Worm (Caenorhabditis elegans): ENCODE measurements around the gene gbf-1.

Gene gbf-1

ce11 chrIII:11816523-11817003 lies 43.1 kb upstream of the gbf-1 start, which contains the start of gene C18D11.1:
C18D11.1 (plus strand) TSS chrIII:11816573.
- TF ChIP-seq hlh-13 (GFP tag; optimal IDR thresholded peaks at IDR 0.05), result no peak
- TF ChIP-seq fkh-6 (tag; optimal IDR thresholded peaks at IDR 0.05), result no peak
- TF ChIP-seq pros-1 (tag; optimal IDR thresholded peaks at IDR 0.05), result no peak
- TF ChIP-seq hlh-30 (tag; optimal IDR thresholded peaks at IDR 0.05; ENCODE audit: insufficient read depth), result no peak
- TF ChIP-seq ref-2 (tag; optimal IDR thresholded peaks at IDR 0.05), result no peak
- TF ChIP-seq pha-2 (tag; optimal IDR thresholded peaks at IDR 0.05), result no peak
- TF ChIP-seq unc-86 (tag; optimal IDR thresholded peaks at IDR 0.05), result no peak
- TF ChIP-seq pat-9 (tag; optimal IDR thresholded peaks at IDR 0.05), result no peak
- no peak for TF ChIP-seq hlh-15 (tag; optimal IDR thresholded peaks at IDR 0.05)
- TF ChIP-seq ceh-14 (tag; optimal IDR thresholded peaks at IDR 0.05), result no peak
- no peak for TF ChIP-seq K02D7.2 (tag; optimal IDR thresholded peaks at IDR 0.05)
- TF ChIP-seq gmeb-2 (tag; optimal IDR thresholded peaks at IDR 0.05), result no peak
- no peak for TF ChIP-seq rnt-1 (tag; optimal IDR thresholded peaks at IDR 0.05)
- no peak for TF ChIP-seq elt-2 (tag; optimal IDR thresholded peaks at IDR 0.05)
- no peak for TF ChIP-seq elt-4 (tag; optimal IDR thresholded peaks at IDR 0.05)
- TF ChIP-seq nhr-232 (tag; optimal IDR thresholded peaks at IDR 0.05), result no peak
- no peak for TF ChIP-seq ceh-30 (tag; optimal IDR thresholded peaks at IDR 0.05)
- no peak for TF ChIP-seq Y22D7AL.16 (tag; optimal IDR thresholded peaks at IDR 0.05)

ce11 chrIII:11814653-11815052 lies 41.2 kb upstream of the gbf-1 start:
- TF ChIP-seq ceh-6 (GFP tag; optimal IDR thresholded peaks at IDR 0.05), result no peak
- no peak for TF ChIP-seq zip-5 (tag; optimal IDR thresholded peaks at IDR 0.05)
- TF ChIP-seq K02D7.2 (tag; optimal IDR thresholded peaks at IDR 0.05), result peak; percentile 12

ce11 chrIII:11811839-11812238 lies 38.4 kb upstream of the gbf-1 start:
- TF ChIP-seq ttx-3 (tag; optimal IDR thresholded peaks at IDR 0.05), result no peak
- TF ChIP-seq hlh-6 (tag; optimal IDR thresholded peaks at IDR 0.05), result peak; percentile 9
- no peak for TF ChIP-seq ceh-30 (tag; optimal IDR thresholded peaks at IDR 0.05)
- TF ChIP-seq tbx-2 (tag; optimal IDR thresholded peaks at IDR 0.05), result no peak
- no peak for TF ChIP-seq ceh-24 (tag; optimal IDR thresholded peaks at IDR 0.05)
- peak; percentile 63 for TF ChIP-seq ceh-31 (tag; optimal IDR thresholded peaks at IDR 0.05)
- no peak for TF ChIP-seq elt-4 (tag; optimal IDR thresholded peaks at IDR 0.05)
- peak; percentile 30 for TF ChIP-seq ref-2 (tag; optimal IDR thresholded peaks at IDR 0.05)
- TF ChIP-seq ceh-9 (tag; optimal IDR thresholded peaks at IDR 0.05), result no peak
- no peak for TF ChIP-seq nhr-11 (tag; optimal IDR thresholded peaks at IDR 0.05)

ce11 chrIII:11810447-11810846 lies 37.0 kb upstream of the gbf-1 start, which contains the start of gene C18D11.6:
C18D11.6 (plus strand) TSS chrIII:11810556.
- no peak for TF ChIP-seq tbx-2 (tag; optimal IDR thresholded peaks at IDR 0.05)
- no peak for TF ChIP-seq ahr-1 (tag; optimal IDR thresholded peaks at IDR 0.05)
- no peak for TF ChIP-seq pha-4 (tag; optimal IDR thresholded peaks at IDR 0.05)
- TF ChIP-seq mec-3 (tag; optimal IDR thresholded peaks at IDR 0.05; ENCODE audit: borderline replicate concordance), result no peak
- no peak for TF ChIP-seq eyg-1 (tag; optimal IDR thresholded peaks at IDR 0.05)
- no peak for TF ChIP-seq nfya-1 (tag; optimal IDR thresholded peaks at IDR 0.05)
- no peak for TF ChIP-seq fax-1 (tag; optimal IDR thresholded peaks at IDR 0.05)

ce11 chrIII:11808818-11809217 lies 35.3 kb upstream of the gbf-1 start, which contains the start of gene C18D11.9:
C18D11.9 (plus strand) TSS chrIII:11809118.
- TF ChIP-seq lin-11 (tag; optimal IDR thresholded peaks at IDR 0.05), result no peak
- TF ChIP-seq ahr-1 (tag; optimal IDR thresholded peaks at IDR 0.05), result no peak
- TF ChIP-seq ceh-48 (tag; optimal IDR thresholded peaks at IDR 0.05), result no peak
- no peak for TF ChIP-seq ceh-22 (tag; optimal IDR thresholded peaks at IDR 0.05)
- no peak for TF ChIP-seq pha-2 (tag; optimal IDR thresholded peaks at IDR 0.05)
- TF ChIP-seq unc-55 (GFP tag; optimal IDR thresholded peaks at IDR 0.05), result no peak
- no peak for TF ChIP-seq hlh-8 (tag; optimal IDR thresholded peaks at IDR 0.05)
- no peak for TF ChIP-seq hlh-15 (tag; optimal IDR thresholded peaks at IDR 0.05)
- TF ChIP-seq nhr-232 (tag; optimal IDR thresholded peaks at IDR 0.05), result no peak
- TF ChIP-seq gmeb-2 (tag; optimal IDR thresholded peaks at IDR 0.05), result no peak
- TF ChIP-seq ttx-3 (tag; optimal IDR thresholded peaks at IDR 0.05), result no peak
- no peak for TF ChIP-seq pag-3 (tag; optimal IDR thresholded peaks at IDR 0.05; ENCODE audit: borderline replicate concordance)
- TF ChIP-seq sox-4 (tag; optimal IDR thresholded peaks at IDR 0.05), result no peak
- TF ChIP-seq pros-1 (tag; optimal IDR thresholded peaks at IDR 0.05), result no peak
- TF ChIP-seq ceh-2 (tag; optimal IDR thresholded peaks at IDR 0.05), result no peak
- TF ChIP-seq pax-1 (tag; optimal IDR thresholded peaks at IDR 0.05), result no peak
- TF ChIP-seq npax-4 (tag; optimal IDR thresholded peaks at IDR 0.05), result no peak
- no peak for TF ChIP-seq K02D7.2 (tag; optimal IDR thresholded peaks at IDR 0.05)
- TF ChIP-seq ceh-19 (GFP tag; optimal IDR thresholded peaks at IDR 0.05), result no peak
- no peak for TF ChIP-seq nfya-1 (tag; optimal IDR thresholded peaks at IDR 0.05)
